Fruit fly (Drosophila melanogaster) whole organism: Measurements from ENCODE around the gene CG12698.

Experiments
- CG8478 ChIP-seq: fragments of >200 bp; optimal IDR thresholded peaks from 2 replicates; lab custom pipeline; 2018; ENCODE audit warnings: inconsistent platforms
- pan ChIP-seq: fragments of >200 bp; optimal IDR thresholded peaks from 2 replicates; lab custom pipeline; 2017
- usp ChIP-seq: fragments of >200 bp; optimal IDR thresholded peaks from 2 replicates; lab custom pipeline; 2017; ENCODE audit warnings: missing biosample characterization, missing genetic modification characterization, mixed read lengths

DNA sequence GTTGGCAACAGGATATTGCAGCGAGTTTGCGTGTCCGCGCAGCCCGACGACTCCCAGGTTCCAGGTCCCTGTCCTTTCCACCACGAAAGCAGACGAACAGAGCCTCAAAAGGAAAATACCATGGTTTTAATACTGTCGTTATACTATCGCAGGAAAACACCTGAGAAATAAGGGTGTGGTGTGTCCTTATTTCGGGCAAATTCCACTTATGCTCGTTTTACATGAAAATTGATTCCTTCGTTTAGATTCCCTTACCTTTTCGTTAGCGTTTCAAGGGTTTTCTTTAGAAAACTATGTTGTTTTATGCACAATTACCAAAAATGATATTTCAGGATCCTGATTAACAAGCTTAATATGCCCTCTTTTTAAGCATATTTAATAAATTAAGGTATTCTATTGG lies 23.1 kb upstream of the CG12698 start, which contains the start of gene Cep164:
- no peak for TF ChIP-seq CG8478 (lab: Kevin White, UChicago)
- TF ChIP-seq pan (lab: Kevin White, UChicago): no peak
- no peak for TF ChIP-seq usp (GFP tag; lab: Kevin White, UChicago)
